Fruit fly (Drosophila melanogaster): ENCODE measurements around the gene Sytbeta.

- TF ChIP-seq psq (GFP tag; optimal IDR thresholded peaks at IDR 0.05) (no peak), Jra (GFP tag; optimal IDR thresholded peaks at IDR 0.05) (no peak), pan (optimal IDR thresholded peaks at IDR 0.05) (no peak), sage (GFP tag; optimal IDR thresholded peaks at IDR 0.05) (no peak), Abd-B (GFP tag; optimal IDR thresholded peaks at IDR 0.05) (no peak), Dfd (GFP tag; optimal IDR thresholded peaks at IDR 0.05) (no peak), CG32264 (GFP tag; optimal IDR thresholded peaks at IDR 0.05) (no peak), fru (GFP tag; optimal IDR thresholded peaks at IDR 0.05) (no peak), dsf (GFP tag; optimal IDR thresholded peaks at IDR 0.05; ENCODE audit: borderline replicate concordance) (no peak), GATAd (GFP tag; optimal IDR thresholded peaks at IDR 0.05) (no peak), br (GFP tag; optimal IDR thresholded peaks at IDR 0.05) (no peak), N (GFP tag; optimal IDR thresholded peaks at IDR 0.05) (no peak)
These were observed 40.9 kb upstream of the Sytbeta start, which contains the start of gene CG45071 for dm6 chr3L:15105566-15106207.

Data from whole organism, wandering third instar larva.